Worm (Caenorhabditis elegans) whole organism, mixed stage, embryonic: ENCODE data around the gene F44B9.9.
A peak's percentile ranks its signal among the peaks of the same experiment; 100 is the strongest.

ENCODE experiments used
- M03D4.4 ChIP-seq: sonication (generic microtip); optimal IDR thresholded peaks from 2 replicates; lab custom pipeline; 2017; ENCODE audit warnings: mild to moderate bottlenecking, missing genetic modification characterization, missing compliant biosample characterization
- bed-3 ChIP-seq: fragments of 200-800 bp; sonication (Bioruptor generic); optimal IDR thresholded peaks from 3 replicates; lab custom pipeline; 2018; ENCODE audit warnings: mild to moderate bottlenecking, missing genetic modification characterization, moderate library complexity, missing compliant biosample characterization
- blmp-1 ChIP-seq: fragments of 150-350 bp; optimal IDR thresholded peaks from 2 replicates; lab custom pipeline; 2014; ENCODE audit warnings: missing biosample characterization, missing genetic modification characterization
- ceh-39 ChIP-seq: fragments of 150-350 bp; optimal IDR thresholded peaks from 2 replicates; lab custom pipeline; 2014; ENCODE audit warnings: missing biosample characterization, missing genetic modification characterization
- ceh-43 ChIP-seq: fragments of 200-800 bp; sonication (Bioruptor generic); optimal IDR thresholded peaks from 2 replicates; lab custom pipeline; 2018; ENCODE audit warnings: mild to moderate bottlenecking, missing genetic modification characterization, moderate library complexity, missing compliant biosample characterization
- ceh-83 ChIP-seq: fragments of 200-800 bp; sonication (Bioruptor generic); optimal IDR thresholded peaks from 2 replicates; lab custom pipeline; 2018; ENCODE audit warnings: mild to moderate bottlenecking, missing genetic modification characterization, missing compliant biosample characterization
- ces-1 ChIP-seq: fragments of 150-350 bp; optimal IDR thresholded peaks from 2 replicates; lab custom pipeline; 2014; ENCODE audit warnings: missing biosample characterization, missing genetic modification reagents, missing genetic modification characterization
- cnd-1 ChIP-seq: fragments of 200-800 bp; sonication (Bioruptor generic); optimal IDR thresholded peaks from 2 replicates; lab custom pipeline; 2018; ENCODE audit warnings: mild to moderate bottlenecking, missing genetic modification characterization, missing compliant biosample characterization
- drap-1 ChIP-seq: fragments of 200-800 bp; sonication (Bioruptor generic); optimal IDR thresholded peaks from 3 replicates; lab custom pipeline; 2018; ENCODE audit warnings: mild to moderate bottlenecking, missing genetic modification characterization, missing compliant biosample characterization
- elt-1 ChIP-seq: sonication (generic microtip); optimal IDR thresholded peaks from 2 replicates; lab custom pipeline; 2017; ENCODE audit warnings: missing genetic modification characterization, mild to moderate bottlenecking, missing compliant biosample characterization, antibody characterized with exemption, moderate library complexity, borderline replicate concordance; ENCODE audit not compliant: insufficient read depth
- elt-3 ChIP-seq: fragments of 150-350 bp; optimal IDR thresholded peaks from 2 replicates; lab custom pipeline; 2014; ENCODE audit warnings: missing biosample characterization, missing genetic modification characterization
- flh-1 ChIP-seq: fragments of 200-800 bp; sonication (Bioruptor generic); optimal IDR thresholded peaks from 2 replicates; lab custom pipeline; 2018; ENCODE audit warnings: mild to moderate bottlenecking, missing genetic modification characterization, moderate library complexity, missing compliant biosample characterization
- ham-2 ChIP-seq: fragments of 200-800 bp; sonication (Bioruptor generic); optimal IDR thresholded peaks from 2 replicates; lab custom pipeline; 2018; ENCODE audit warnings: mild to moderate bottlenecking, missing genetic modification characterization, missing compliant biosample characterization
- hlh-1 ChIP-seq: fragments of 150-350 bp; optimal IDR thresholded peaks from 2 replicates; lab custom pipeline; 2014; ENCODE audit warnings: missing biosample characterization, missing genetic modification reagents, missing genetic modification characterization
- lin-13 ChIP-seq: fragments of 150-350 bp; optimal IDR thresholded peaks from 2 replicates; lab custom pipeline; 2014; ENCODE audit warnings: missing biosample characterization, missing genetic modification characterization
- lin-32 ChIP-seq: fragments of 200-800 bp; sonication (Bioruptor generic); optimal IDR thresholded peaks from 2 replicates; lab custom pipeline; 2018; ENCODE audit warnings: mild to moderate bottlenecking, missing genetic modification characterization, missing compliant biosample characterization
- lsy-2 ChIP-seq: fragments of 150-350 bp; optimal IDR thresholded peaks from 2 replicates; lab custom pipeline; 2014; ENCODE audit warnings: missing biosample characterization, missing genetic modification characterization
- mab-5 ChIP-seq: fragments of 150-350 bp; optimal IDR thresholded peaks from 2 replicates; lab custom pipeline; 2014; ENCODE audit warnings: missing biosample characterization, missing genetic modification characterization
- mep-1 ChIP-seq: fragments of 150-350 bp; optimal IDR thresholded peaks from 2 replicates; lab custom pipeline; 2017; ENCODE audit warnings: missing biosample characterization, missing genetic modification reagents, missing genetic modification characterization, inconsistent platforms
- mls-2 ChIP-seq: sonication (generic microtip); optimal IDR thresholded peaks from 2 replicates; lab custom pipeline; 2016; ENCODE audit warnings: mild to moderate bottlenecking, missing genetic modification characterization, moderate library complexity, missing compliant biosample characterization
- nhr-12 ChIP-seq: fragments of 150-350 bp; optimal IDR thresholded peaks from 2 replicates; lab custom pipeline; 2014; ENCODE audit warnings: missing biosample characterization, missing genetic modification characterization
- nhr-2 ChIP-seq: fragments of 150-350 bp; optimal IDR thresholded peaks from 2 replicates; lab custom pipeline; 2014; ENCODE audit warnings: missing biosample characterization, missing genetic modification characterization
- nhr-237 ChIP-seq: fragments of 150-350 bp; optimal IDR thresholded peaks from 2 replicates; lab custom pipeline; 2014; ENCODE audit warnings: missing biosample characterization, missing genetic modification characterization
- nhr-28 ChIP-seq: fragments of 150-350 bp; optimal IDR thresholded peaks from 2 replicates; lab custom pipeline; 2014; ENCODE audit warnings: missing biosample characterization, missing genetic modification characterization
- nhr-76 ChIP-seq: sonication (generic microtip); optimal IDR thresholded peaks from 2 replicates; lab custom pipeline; 2017; ENCODE audit warnings: missing biosample characterization, missing genetic modification characterization
- pha-4 ChIP-seq: fragments of 150-350 bp; optimal IDR thresholded peaks from 2 replicates; lab custom pipeline; 2018; ENCODE audit warnings: missing biosample characterization, missing genetic modification reagents, missing genetic modification characterization
- sem-2 ChIP-seq: fragments of 200-800 bp; sonication (Bioruptor generic); optimal IDR thresholded peaks from 2 replicates; lab custom pipeline; 2018; ENCODE audit warnings: mild to moderate bottlenecking, missing genetic modification characterization, missing compliant biosample characterization
- snpc-4 ChIP-seq: fragments of 150-350 bp; optimal IDR thresholded peaks from 2 replicates; lab custom pipeline; 2014; ENCODE audit warnings: missing biosample characterization, missing genetic modification characterization
- sptf-1 ChIP-seq: sonication (generic microtip); optimal IDR thresholded peaks from 2 replicates; lab custom pipeline; 2017; ENCODE audit warnings: mild to moderate bottlenecking, missing genetic modification characterization, moderate library complexity, missing compliant biosample characterization
- tbx-8 ChIP-seq: fragments of 200-800 bp; sonication (Bioruptor generic); optimal IDR thresholded peaks from 2 replicates; lab custom pipeline; 2018; ENCODE audit warnings: mild to moderate bottlenecking, missing genetic modification characterization, moderate library complexity, missing compliant biosample characterization
- unc-120 ChIP-seq: sonication (generic microtip); optimal IDR thresholded peaks from 2 replicates; lab custom pipeline; 2017; ENCODE audit warnings: missing genetic modification characterization, missing compliant biosample characterization; ENCODE audit not compliant: poor library complexity, severe bottlenecking
- unc-39 ChIP-seq: fragments of 150-350 bp; optimal IDR thresholded peaks from 2 replicates; lab custom pipeline; 2014; ENCODE audit warnings: missing biosample characterization, missing genetic modification characterization
- unc-62 ChIP-seq: fragments of 150-350 bp; optimal IDR thresholded peaks from 2 replicates; lab custom pipeline; 2014; ENCODE audit warnings: missing biosample characterization, missing genetic modification reagents, missing genetic modification characterization
- zip-8 ChIP-seq: fragments of 150-350 bp; optimal IDR thresholded peaks from 2 replicates; lab custom pipeline; 2014; ENCODE audit warnings: missing biosample characterization, missing genetic modification characterization
- ztf-11 ChIP-seq: fragments of 150-350 bp; optimal IDR thresholded peaks from 2 replicates; lab custom pipeline; 2014; ENCODE audit warnings: missing biosample characterization, missing genetic modification characterization

Gene F44B9.9

ce11 chrIII:8045734-8046133 lies 14.9 kb upstream of the F44B9.9 start, which contains the start of gene K12H4.3:
Gene K12H4.3 (plus strand): TSS chrIII:8046034.
- TF ChIP-seq drap-1 (no peak), ceh-83 (GFP tag; lab: Kevin White, UChicago) (no peak), flh-1 (GFP tag; lab: Kevin White, UChicago) (no peak), snpc-4 (tag; lab: Kevin White, UChicago) (no peak), mep-1 (tag; lab: Kevin White, UChicago) (no peak), unc-62 (GFP tag; lab: Kevin White, UChicago) (no peak), lin-13 (tag; lab: Kevin White, UChicago) (no peak), ztf-11 (tag; lab: Kevin White, UChicago) (no peak), lin-32 (GFP tag; lab: Kevin White, UChicago) (no peak), elt-1 (tag; lab: Kevin White, UChicago) (no peak), cnd-1 (tag; lab: Kevin White, UChicago) (no peak), unc-120 (tag; lab: Kevin White, UChicago) (no peak), ceh-39 (tag; lab: Kevin White, UChicago) (no peak), M03D4.4 (tag; lab: Kevin White, UChicago) (no peak), ces-1 (GFP tag; lab: Kevin White, UChicago) (no peak), lsy-2 (tag; lab: Kevin White, UChicago) (no peak), pha-4 (tag; lab: Kevin White, UChicago) (no peak), elt-3 (no peak), bed-3 (no peak)

DNA sequence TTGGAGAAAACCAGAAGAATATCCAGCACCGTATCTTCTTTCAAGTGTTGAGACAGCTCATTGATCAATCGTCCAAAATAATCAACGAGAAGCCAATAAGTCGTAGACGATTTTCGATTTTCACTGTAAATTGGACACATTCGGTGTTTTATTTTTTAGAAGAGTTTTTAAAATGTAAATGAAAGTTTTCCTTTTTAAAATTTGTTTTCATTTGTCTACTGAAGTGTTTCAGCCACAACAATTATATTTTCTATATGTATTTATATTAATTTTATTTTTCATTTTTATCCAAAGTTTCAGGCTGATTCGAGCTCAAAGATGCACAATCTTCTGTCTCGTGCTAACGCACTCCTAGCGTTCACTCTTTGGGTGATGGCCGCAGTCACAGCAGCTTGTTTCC lies 13.9 kb upstream of the F44B9.9 start, which contains the start of gene spcs-3:
Gene spcs-3 (plus strand): TSS at position 301 of the 400 bp plus-strand sequence.
- TF ChIP-seq nhr-237 (tag; lab: Kevin White, UChicago) (no peak), ceh-43 (GFP tag; lab: Kevin White, UChicago) (no peak), unc-62 (GFP tag; lab: Kevin White, UChicago) (no peak), nhr-76 (tag; lab: Kevin White, UChicago) (no peak), nhr-12 (tag; lab: Kevin White, UChicago) (no peak), hlh-1 (tag; lab: Kevin White, UChicago) (no peak), unc-39 (tag; lab: Kevin White, UChicago) (no peak), mab-5 (tag; lab: Kevin White, UChicago) (no peak)

ce11 chrIII:8044187-8044586 lies 13.3 kb upstream of the F44B9.9 start, which contains the start of gene K12H4.5:
Gene K12H4.5 (plus strand): TSS chrIII:8044487.
- no peak for TF ChIP-seq ceh-83 (GFP tag; lab: Kevin White, UChicago)
- TF ChIP-seq ces-1 (GFP tag; lab: Kevin White, UChicago): peak; percentile 17
- TF ChIP-seq, all 35 proteins: peak for 1

- TF ChIP-seq pha-4 (tag; lab: Kevin White, UChicago) (peak; percentile 98), ceh-43 (GFP tag; lab: Kevin White, UChicago) (peak; percentile 98), nhr-12 (tag; lab: Kevin White, UChicago) (peak; percentile 55), mab-5 (tag; lab: Kevin White, UChicago) (peak; percentile 68), ces-1 (GFP tag; lab: Kevin White, UChicago) (peak; percentile 90), nhr-76 (tag; lab: Kevin White, UChicago) (no peak), cnd-1 (tag; lab: Kevin White, UChicago) (peak; percentile 99), ceh-83 (GFP tag; lab: Kevin White, UChicago) (peak; percentile 99), zip-8 (tag; lab: Kevin White, UChicago) (no peak), nhr-28 (tag; lab: Kevin White, UChicago) (peak; percentile 94), sptf-1 (peak; percentile 100), elt-3 (peak; percentile 87), drap-1 (peak; percentile 100), unc-120 (tag; lab: Kevin White, UChicago) (peak; percentile 99), blmp-1 (tag; lab: Kevin White, UChicago) (peak; percentile 67), unc-39 (tag; lab: Kevin White, UChicago) (peak; percentile 67), ceh-39 (tag; lab: Kevin White, UChicago) (peak; percentile 90), bed-3 (peak; percentile 98), unc-62 (GFP tag; lab: Kevin White, UChicago) (peak; percentile 94), elt-1 (tag; lab: Kevin White, UChicago) (peak; percentile 56), hlh-1 (tag; lab: Kevin White, UChicago) (peak; percentile 88), nhr-2 (tag; lab: Kevin White, UChicago) (peak; percentile 22), mep-1 (tag; lab: Kevin White, UChicago) (peak; percentile 100), M03D4.4 (tag; lab: Kevin White, UChicago) (peak; percentile 99), sem-2 (GFP tag; lab: Kevin White, UChicago) (peak; percentile 97), ztf-11 (tag; lab: Kevin White, UChicago) (peak; percentile 94), mls-2 (tag; lab: Kevin White, UChicago) (peak; percentile 100), flh-1 (GFP tag; lab: Kevin White, UChicago) (peak; percentile 96), ham-2 (GFP tag; lab: Kevin White, UChicago) (peak; percentile 98), lsy-2 (tag; lab: Kevin White, UChicago) (peak; percentile 93), snpc-4 (tag; lab: Kevin White, UChicago) (no peak), tbx-8 (GFP tag; lab: Kevin White, UChicago) (peak; percentile 99), lin-13 (tag; lab: Kevin White, UChicago) (peak; percentile 99), lin-32 (GFP tag; lab: Kevin White, UChicago) (peak; percentile 100), nhr-237 (tag; lab: Kevin White, UChicago) (peak; percentile 99)
- TF ChIP-seq, all 35 proteins: peak for 32
These were observed 12.9 kb upstream of the F44B9.9 start for ce11 chrIII:8043784-8044183.
